Worm (Caenorhabditis elegans): ENCODE results near the gene F43C1.7.

- TF ChIP-seq F13H6.1 (tag; optimal IDR thresholded peaks at IDR 0.05) (no peak), lin-11 (tag; optimal IDR thresholded peaks at IDR 0.05) (no peak), nhr-23 (tag; optimal IDR thresholded peaks at IDR 0.05) (no peak)
Measured at ce11 chrIII:4221527-4221926, 20.8 kb downstream of the F43C1.7 start.

All from whole organism, L2 larva.